Fruit fly (Drosophila melanogaster) whole organism, pupa: ENCODE data around the gene CG6661.
A peak's percentile ranks its signal among the peaks of the same experiment; 100 is the strongest.

Experiments used
- CG10348 ChIP-seq: fragments of 200-800 bp; sonication (Bioruptor generic); IDR thresholded peaks from 2 replicates; pipeline ENCODE4 v1.3.6; 2022; ENCODE audit warnings: missing biosample characterization, missing genetic modification characterization
- CG12605 ChIP-seq: fragments of 200-800 bp; sonication (Bioruptor generic); IDR thresholded peaks from 2 replicates; pipeline ENCODE4 v1.3.6; 2022; ENCODE audit warnings: missing biosample characterization, missing genetic modification characterization
- CG13204 ChIP-seq: fragments of 200-800 bp; sonication (Bioruptor generic); optimal IDR thresholded peaks from 2 replicates; lab custom pipeline; 2018; ENCODE audit warnings: missing biosample characterization, mild to moderate bottlenecking, missing genetic modification characterization, moderate library complexity
- CG14655 ChIP-seq: fragments of 200-800 bp; sonication (Bioruptor generic); optimal IDR thresholded peaks from 3 replicates; lab custom pipeline; 2017; ENCODE audit warnings: mild to moderate bottlenecking, missing biosample characterization, missing genetic modification reagents, missing genetic modification characterization
- CG15710 ChIP-seq: fragments of 200-800 bp; sonication (Bioruptor generic); optimal IDR thresholded peaks from 2 replicates; lab custom pipeline; 2018; ENCODE audit warnings: missing biosample characterization, mild to moderate bottlenecking, missing genetic modification characterization, moderate library complexity
- CG17806 ChIP-seq: fragments of 200-800 bp; sonication (Bioruptor generic); optimal IDR thresholded peaks from 2 replicates; lab custom pipeline; 2018; ENCODE audit warnings: missing biosample characterization, mild to moderate bottlenecking, missing genetic modification characterization, moderate library complexity
- CG32121 ChIP-seq: fragments of 200-800 bp; sonication (Bioruptor generic); IDR thresholded peaks from 2 replicates; pipeline ENCODE4 v1.3.6; 2022; ENCODE audit warnings: missing biosample characterization, missing genetic modification characterization
- CG34367 ChIP-seq: fragments of 200-800 bp; sonication (Bioruptor generic); optimal IDR thresholded peaks from 2 replicates; lab custom pipeline; 2018; ENCODE audit warnings: missing biosample characterization, mild to moderate bottlenecking, missing genetic modification characterization
- CG4496 ChIP-seq: fragments of 200-800 bp; sonication (Bioruptor generic); IDR thresholded peaks from 3 replicates; pipeline ENCODE4 v1.3.6; 2022; ENCODE audit warnings: missing biosample characterization, missing genetic modification characterization
- CG8159 ChIP-seq: fragments of 200-800 bp; sonication (Bioruptor generic); optimal IDR thresholded peaks from 3 replicates; lab custom pipeline; 2018; ENCODE audit warnings: missing biosample characterization, mild to moderate bottlenecking, missing genetic modification characterization, moderate library complexity
- CG8301 ChIP-seq: fragments of 200-800 bp; sonication (Bioruptor generic); optimal IDR thresholded peaks from 2 replicates; lab custom pipeline; 2018; ENCODE audit warnings: missing biosample characterization, mild to moderate bottlenecking, missing genetic modification characterization
- CG9948 ChIP-seq: fragments of 200-800 bp; sonication (Bioruptor generic); optimal IDR thresholded peaks from 2 replicates; lab custom pipeline; 2018; ENCODE audit warnings: missing biosample characterization, mild to moderate bottlenecking, missing genetic modification characterization, moderate library complexity
- D1 ChIP-seq: fragments of 200-800 bp; sonication (Bioruptor generic); optimal IDR thresholded peaks from 2 replicates; lab custom pipeline; 2018; ENCODE audit warnings: missing biosample characterization, mild to moderate bottlenecking, missing genetic modification characterization, moderate library complexity
- EcR ChIP-seq: fragments of 200-800 bp; sonication (Bioruptor generic); optimal IDR thresholded peaks from 3 replicates; lab custom pipeline; 2019; ENCODE audit warnings: missing biosample characterization, missing genetic modification characterization, mild to moderate bottlenecking, moderate library complexity, missing genetic modification reagents
- Ets98B ChIP-seq: fragments of 200-800 bp; sonication (Bioruptor generic); IDR thresholded peaks from 2 replicates; pipeline ENCODE4 v1.3.6; 2022; ENCODE audit warnings: missing biosample characterization, missing genetic modification characterization
- Pif1A ChIP-seq: fragments of 200-800 bp; sonication (Bioruptor generic); optimal IDR thresholded peaks from 3 replicates; lab custom pipeline; 2016; ENCODE audit warnings: missing biosample characterization, missing genetic modification characterization
- Pif1B ChIP-seq: fragments of 200-800 bp; sonication (Bioruptor generic); optimal IDR thresholded peaks from 3 replicates; lab custom pipeline; 2016; ENCODE audit warnings: missing biosample characterization, missing genetic modification characterization
- Snoo ChIP-seq: fragments of 200-800 bp; sonication (Bioruptor generic); optimal IDR thresholded peaks from 3 replicates; lab custom pipeline; 2017; ENCODE audit warnings: missing biosample characterization, mild to moderate bottlenecking, missing genetic modification characterization, inconsistent platforms
- fd96Ca ChIP-seq: fragments of 200-800 bp; sonication (Bioruptor generic); IDR thresholded peaks from 3 replicates; pipeline ENCODE4 v1.3.6; 2022; ENCODE audit warnings: missing biosample characterization, missing genetic modification characterization
- gl ChIP-seq: fragments of 200-800 bp; sonication (Bioruptor generic); optimal IDR thresholded peaks from 2 replicates; lab custom pipeline; 2018; ENCODE audit warnings: missing biosample characterization, mild to moderate bottlenecking, missing genetic modification characterization
- rn ChIP-seq: fragments of 200-800 bp; sonication (Bioruptor generic); IDR thresholded peaks from 2 replicates; pipeline ENCODE4 v1.3.6; 2022; ENCODE audit warnings: missing biosample characterization, missing genetic modification characterization

The CG6661 gene

DNA sequence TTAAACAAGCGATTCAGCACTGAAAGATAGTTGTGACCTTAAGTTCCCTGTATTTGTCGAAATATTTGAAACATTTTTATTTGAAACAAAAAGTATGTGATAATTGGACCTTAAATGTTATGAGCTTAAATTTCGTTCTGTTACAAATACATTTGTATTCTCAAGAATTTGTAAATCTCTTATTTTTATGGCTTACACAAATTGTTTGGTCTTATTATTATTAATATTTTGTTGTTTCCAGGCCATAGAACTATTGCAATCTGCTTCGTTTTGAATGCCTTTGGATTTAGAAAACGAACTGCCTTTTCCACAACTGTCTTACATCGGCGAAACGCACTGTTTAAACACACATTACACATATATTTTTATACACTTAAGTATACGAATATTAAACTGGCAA lies at the start of gene CG6661:
Gene CG6661, plus strand, starts transcription at position 301 of the 400 bp plus-strand sequence.
- TF ChIP-seq CG9948 (no peak), EcR (GFP tag; lab: Kevin White, UChicago) (no peak), fd96Ca (GFP tag; lab: Robert Waterston, UW) (no peak), D1 (tag; lab: Kevin White, UChicago) (no peak), rn (GFP tag; lab: Robert Waterston, UW) (no peak)

dm6 chr3L:13986330-13986729 lies 48.2 kb upstream of the CG6661 start, which contains the start of gene CG17362:
Gene CG17362, plus strand, starts transcription at chr3L:13986620.
- TF ChIP-seq CG13204 (GFP tag; lab: Kevin White, UChicago) (no peak), CG34367 (tag; lab: Kevin White, UChicago) (no peak), CG32121 (GFP tag; lab: Robert Waterston, UW) (no peak), CG4496 (GFP tag; lab: Robert Waterston, UW) (no peak), CG17806 (no peak), CG10348 (GFP tag; lab: Robert Waterston, UW) (no peak), EcR (GFP tag; lab: Kevin White, UChicago) (no peak), CG14655 (no peak), CG8301 (no peak), CG8159 (no peak)

- TF ChIP-seq CG34367 (tag; lab: Kevin White, UChicago), result no peak
- TF ChIP-seq CG8301, result no peak
- TF ChIP-seq CG14655, result no peak
- no peak for TF ChIP-seq CG4496 (GFP tag; lab: Robert Waterston, UW)
- TF ChIP-seq gl, result no peak
- TF ChIP-seq CG17806, result no peak
- TF ChIP-seq, all 21 proteins: peak for 0
These were observed 47.0 kb upstream of the CG6661 start, which contains the start of gene CG9040 for dm6 chr3L:13987578-13987977. Gene CG9040, plus strand, starts transcription at chr3L:13987878.

DNA sequence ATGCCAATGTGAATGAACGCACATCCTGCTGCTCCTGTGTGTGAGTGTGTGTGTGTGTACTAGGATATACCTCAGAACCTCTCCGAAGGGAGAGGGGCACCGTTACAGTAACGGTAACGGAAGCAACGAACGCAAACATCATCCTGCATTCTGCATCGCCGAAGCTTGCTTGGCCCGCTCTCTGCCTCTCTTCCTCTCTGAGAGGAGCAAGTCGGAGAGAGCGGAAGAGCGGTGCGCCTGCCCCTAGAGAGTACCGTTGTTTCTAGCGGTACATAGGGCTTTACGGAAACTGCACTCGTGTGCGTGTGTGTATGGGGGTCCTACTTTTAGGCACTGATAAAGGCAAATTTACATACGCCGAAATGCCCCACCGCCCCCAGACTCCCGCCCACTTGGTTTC lies 43.3 kb upstream of the CG6661 start:
- TF ChIP-seq CG13204 (GFP tag; lab: Kevin White, UChicago) (peak; percentile 20), CG34367 (tag; lab: Kevin White, UChicago) (no peak)

DNA sequence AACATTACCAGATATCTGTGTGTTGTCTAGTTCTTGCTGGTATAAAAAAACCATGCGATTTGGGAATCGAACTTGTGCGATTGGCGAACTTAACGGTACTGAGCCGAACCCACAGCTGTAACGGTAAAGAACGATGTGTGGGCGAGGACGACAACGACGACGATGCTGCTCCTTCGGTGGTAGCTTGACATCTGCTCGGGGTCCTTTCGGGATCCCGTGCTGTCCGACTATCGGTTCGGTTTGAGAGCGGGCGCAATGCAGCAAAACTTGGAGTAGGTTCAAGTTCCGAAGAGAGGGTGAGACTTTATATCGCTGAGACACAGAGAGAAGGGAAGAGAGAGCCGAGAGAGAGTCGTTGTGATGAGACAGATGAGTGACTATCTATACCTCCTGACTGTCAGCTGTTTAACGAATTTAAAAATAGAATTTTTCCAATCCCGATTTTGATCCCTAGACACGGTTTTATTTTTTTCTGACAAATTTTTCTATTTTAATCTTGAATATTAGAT lies 41.3 kb upstream of the CG6661 start, which contains the start of gene CG17364:
Gene CG17364, minus strand, starts transcription at position 168 of the 509 bp plus-strand sequence.
- no peak for TF ChIP-seq CG34367 (tag; lab: Kevin White, UChicago)
- TF ChIP-seq CG8159, result no peak
- TF ChIP-seq Ets98B, result no peak
- no peak for TF ChIP-seq CG32121 (GFP tag; lab: Robert Waterston, UW)
- no peak for TF ChIP-seq Snoo
- no peak for TF ChIP-seq fd96Ca (GFP tag; lab: Robert Waterston, UW)
- TF ChIP-seq CG9948, result no peak
- TF ChIP-seq Pif1B, result no peak
- no peak for TF ChIP-seq rn (GFP tag; lab: Robert Waterston, UW)

- TF ChIP-seq CG12605 (GFP tag; lab: Robert Waterston, UW) (peak; percentile 84), Ets98B (peak; percentile 85), CG32121 (GFP tag; lab: Robert Waterston, UW) (peak; percentile 64; the same call in 1 of the 2 replicates), Snoo (peak; percentile 31), CG17806 (peak; percentile 45), CG8301 (peak; percentile 47), gl (no peak), D1 (tag; lab: Kevin White, UChicago) (peak; percentile 14), CG34367 (tag; lab: Kevin White, UChicago) (no peak), CG10348 (GFP tag; lab: Robert Waterston, UW) (no peak), rn (GFP tag; lab: Robert Waterston, UW) (peak; percentile 46; the same call in 1 of the 2 replicates), EcR (GFP tag; lab: Kevin White, UChicago) (peak; percentile 15), CG13204 (GFP tag; lab: Kevin White, UChicago) (no peak), CG15710 (tag; lab: Kevin White, UChicago) (peak; percentile 46), CG14655 (no peak), CG4496 (GFP tag; lab: Robert Waterston, UW) (peak; percentile 93), Pif1A (GFP tag; lab: Kevin White, UChicago) (no peak), CG9948 (peak; percentile 50), Pif1B (no peak), fd96Ca (GFP tag; lab: Robert Waterston, UW) (no peak), CG8159 (peak; percentile 58)
These were observed 40.5 kb upstream of the CG6661 start, which contains the start of gene CtsK1 for dm6 chr3L:13993742-13994719. Gene CtsK1, plus strand, starts transcription at chr3L:13994231.

- TF ChIP-seq Pif1B (no peak), D1 (tag; lab: Kevin White, UChicago) (no peak), EcR (GFP tag; lab: Kevin White, UChicago) (peak; percentile 91)
These were observed 38.1 kb upstream of the CG6661 start for dm6 chr3L:13996437-13996836.
